Worm (Caenorhabditis elegans) whole organism, L2 larva: Measurements from ENCODE around the gene fbxa-86.

Experiments used
- F13H6.1 ChIP-seq: sonication (generic microtip); optimal IDR thresholded peaks from 2 replicates; lab custom pipeline; 2016; ENCODE audit warnings: missing genetic modification characterization, missing compliant biosample characterization
- egl-27 ChIP-seq: sonication (generic microtip); optimal IDR thresholded peaks from 3 replicates; lab custom pipeline; 2017; ENCODE audit warnings: missing biosample characterization, missing genetic modification reagents, missing genetic modification characterization

DNA sequence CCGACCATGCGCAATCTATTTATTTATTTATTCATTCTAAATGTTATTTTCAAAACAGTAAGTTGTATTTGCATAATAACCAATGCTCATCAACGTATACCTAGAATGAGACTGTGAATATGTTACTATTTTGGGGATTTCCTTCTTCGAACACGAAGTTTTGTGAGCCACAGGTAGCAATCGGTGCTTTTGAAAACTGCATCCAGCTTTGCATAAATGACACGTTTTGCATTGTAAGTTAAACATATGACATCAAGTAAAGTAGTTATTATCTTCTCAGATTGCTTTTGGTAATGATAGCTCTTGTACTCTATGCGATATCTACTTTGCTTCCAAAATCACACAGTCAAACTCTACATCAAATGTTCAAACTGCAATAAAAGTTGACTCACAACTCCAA is 44.7 kb upstream of the fbxa-86 start, which contains the start of gene E03H12.4:
- TF ChIP-seq F13H6.1 (tag; lab: Kevin White, UChicago): no peak
- TF ChIP-seq egl-27 (tag; lab: Kevin White, UChicago): no peak
